Fruit fly (Drosophila melanogaster) whole organism, embryonic: ENCODE results near the gene CG5509.

ENCODE experiments used
- B-H2 ChIP-seq: fragments of 200-800 bp; sonication (Bioruptor generic); optimal IDR thresholded peaks from 2 replicates; lab custom pipeline; 2018; ENCODE audit warnings: missing biosample characterization, mild to moderate bottlenecking, missing genetic modification characterization
- CG10462 ChIP-seq: fragments of 200-800 bp; sonication (Bioruptor generic); optimal IDR thresholded peaks from 2 replicates; lab custom pipeline; 2016; ENCODE audit warnings: missing biosample characterization, missing genetic modification characterization
- CG10543 ChIP-seq: fragments of 200-800 bp; sonication (Bioruptor generic); optimal IDR thresholded peaks from 3 replicates; lab custom pipeline; 2017; ENCODE audit warnings: missing biosample characterization, mild to moderate bottlenecking, missing genetic modification characterization, moderate library complexity
- CG11247 ChIP-seq: fragments of 200-800 bp; sonication (Bioruptor generic); IDR thresholded peaks from 2 replicates; pipeline ENCODE4 v1.3.6; 2022; ENCODE audit warnings: missing biosample characterization, missing genetic modification characterization
- CG11695 ChIP-seq: fragments of 200-800 bp; sonication (Bioruptor generic); IDR thresholded peaks from 3 replicates; pipeline ENCODE4 v1.3.6; 2022; ENCODE audit warnings: missing biosample characterization, missing genetic modification characterization
- CG12104 ChIP-seq: fragments of 200-800 bp; sonication (Bioruptor generic); optimal IDR thresholded peaks from 3 replicates; lab custom pipeline; 2016; ENCODE audit warnings: missing biosample characterization, missing genetic modification characterization
- CG12391 ChIP-seq: fragments of 200-800 bp; sonication (Bioruptor generic); optimal IDR thresholded peaks from 3 replicates; lab custom pipeline; 2018; ENCODE audit warnings: missing biosample characterization, mild to moderate bottlenecking, missing genetic modification characterization, moderate library complexity
- CG12942 ChIP-seq: fragments of 200-800 bp; sonication (Bioruptor generic); optimal IDR thresholded peaks from 3 replicates; lab custom pipeline; 2016; ENCODE audit warnings: missing biosample characterization, missing genetic modification characterization
- CG15269 ChIP-seq: fragments of 200-800 bp; sonication (Bioruptor generic); optimal IDR thresholded peaks from 2 replicates; lab custom pipeline; 2018; ENCODE audit warnings: missing biosample characterization, mild to moderate bottlenecking, missing genetic modification characterization, moderate library complexity
- CG15514 ChIP-seq: fragments of 200-800 bp; sonication (Bioruptor generic); optimal IDR thresholded peaks from 3 replicates; lab custom pipeline; 2017; ENCODE audit warnings: missing biosample characterization, missing genetic modification characterization, mild to moderate bottlenecking, moderate library complexity, missing genetic modification reagents
- CG1647 ChIP-seq: fragments of 200-800 bp; sonication (Bioruptor generic); optimal IDR thresholded peaks from 3 replicates; lab custom pipeline; 2016; ENCODE audit warnings: missing biosample characterization, missing genetic modification characterization
- CG17829 ChIP-seq: fragments of 200-800 bp; optimal IDR thresholded peaks from 2 replicates; lab custom pipeline; 2019; ENCODE audit warnings: missing biosample characterization, mild to moderate bottlenecking, missing genetic modification characterization, moderate library complexity
- CG30020 ChIP-seq: fragments of 200-800 bp; optimal IDR thresholded peaks from 2 replicates; lab custom pipeline; 2019; ENCODE audit warnings: missing biosample characterization, mild to moderate bottlenecking, missing genetic modification characterization, moderate library complexity
- CG32532 ChIP-seq: fragments of 200-800 bp; sonication (Bioruptor generic); IDR thresholded peaks from 2 replicates; pipeline ENCODE4 v1.3.6; 2022; ENCODE audit warnings: missing biosample characterization, missing genetic modification characterization
- CG4707 ChIP-seq: fragments of 200-800 bp; sonication (Bioruptor generic); optimal IDR thresholded peaks from 2 replicates; lab custom pipeline; 2018; ENCODE audit warnings: missing biosample characterization, mild to moderate bottlenecking, missing genetic modification characterization, moderate library complexity
- CG6854 ChIP-seq: fragments of 200-800 bp; sonication (Bioruptor generic); optimal IDR thresholded peaks from 3 replicates; lab custom pipeline; 2017; ENCODE audit warnings: missing biosample characterization, mild to moderate bottlenecking, missing genetic modification characterization
- CoRest ChIP-seq: fragments of 200-800 bp; sonication (Bioruptor generic); optimal IDR thresholded peaks from 3 replicates; lab custom pipeline; 2018; ENCODE audit warnings: missing biosample characterization, mild to moderate bottlenecking, missing genetic modification characterization, moderate library complexity
- D19A ChIP-seq: fragments of 200-800 bp; optimal IDR thresholded peaks from 3 replicates; lab custom pipeline; 2019; ENCODE audit warnings: missing biosample characterization, mild to moderate bottlenecking, missing genetic modification characterization, moderate library complexity
- Gug ChIP-seq: fragments of 200-800 bp; sonication (Bioruptor generic); IDR thresholded peaks from 4 replicates; pipeline ENCODE4 v1.3.6; 2022; ENCODE audit warnings: missing biosample characterization, missing genetic modification characterization
- HmgD ChIP-seq: fragments of 200-800 bp; sonication (Bioruptor generic); optimal IDR thresholded peaks from 3 replicates; lab custom pipeline; 2016; ENCODE audit warnings: missing biosample characterization, missing genetic modification characterization
- HmgZ ChIP-seq: fragments of 200-800 bp; sonication (Bioruptor generic); optimal IDR thresholded peaks from 2 replicates; lab custom pipeline; 2018; ENCODE audit warnings: missing biosample characterization, mild to moderate bottlenecking, missing genetic modification characterization
- Lhr ChIP-seq: fragments of 200-800 bp; sonication (Bioruptor generic); optimal IDR thresholded peaks from 3 replicates; lab custom pipeline; 2017; ENCODE audit warnings: mild to moderate bottlenecking, missing biosample characterization, missing genetic modification reagents, missing genetic modification characterization
- Poxn ChIP-seq: fragments of 200-800 bp; sonication (Bioruptor generic); IDR thresholded peaks from 2 replicates; pipeline ENCODE4 v1.3.6; 2022; ENCODE audit warnings: missing biosample characterization, missing genetic modification characterization
- Ptx1 ChIP-seq: fragments of 200-800 bp; sonication (Bioruptor generic); IDR thresholded peaks from 2 replicates; pipeline ENCODE4 v1.3.6; 2022; ENCODE audit warnings: missing biosample characterization, missing genetic modification characterization
- TFAM ChIP-seq: fragments of 200-800 bp; sonication (Bioruptor generic); optimal IDR thresholded peaks from 2 replicates; lab custom pipeline; 2017; ENCODE audit warnings: missing biosample characterization, missing genetic modification characterization, inconsistent platforms
- Vsx1 ChIP-seq: fragments of 200-800 bp; sonication (Bioruptor generic); optimal IDR thresholded peaks from 2 replicates; lab custom pipeline; 2017; ENCODE audit warnings: missing biosample characterization, mild to moderate bottlenecking, missing genetic modification characterization, missing genetic modification reagents
- ato ChIP-seq: fragments of 200-800 bp; sonication (Bioruptor generic); IDR thresholded peaks from 2 replicates; pipeline ENCODE4 v1.3.6; 2022; ENCODE audit warnings: missing biosample characterization, missing genetic modification characterization; ENCODE audit not compliant: partially characterized antibody
- bbx ChIP-seq: fragments of 200-800 bp; sonication (Bioruptor generic); IDR thresholded peaks from 2 replicates; pipeline ENCODE4 v1.3.6; 2022; ENCODE audit warnings: missing biosample characterization, missing genetic modification characterization; ENCODE audit not compliant: partially characterized antibody
- br ChIP-seq: fragments of >200 bp; optimal IDR thresholded peaks from 2 replicates; lab custom pipeline; 2017
- crp ChIP-seq, 2 experiments: fragments of 200-800 bp; sonication (Bioruptor generic); optimal IDR thresholded peaks; 2 replicates in 1 of 2; 3 replicates in 1 of 2; lab custom pipeline; 2017; ENCODE audit warnings: missing biosample characterization in 2 of 2, missing genetic modification characterization in 2 of 2, mild to moderate bottlenecking in 1 of 2, moderate library complexity in 1 of 2
- dati ChIP-seq: fragments of 200-800 bp; sonication (Bioruptor generic); IDR thresholded peaks from 2 replicates; pipeline ENCODE4 v1.3.6; 2022; ENCODE audit warnings: missing biosample characterization, missing genetic modification characterization
- dimm ChIP-seq: fragments of 200-800 bp; sonication (Bioruptor generic); IDR thresholded peaks from 2 replicates; pipeline ENCODE4 v1.3.6; 2022; ENCODE audit warnings: missing biosample characterization, missing genetic modification characterization
- gcm2 ChIP-seq: fragments of 200-800 bp; sonication (Bioruptor generic); optimal IDR thresholded peaks from 2 replicates; lab custom pipeline; 2016; ENCODE audit warnings: missing biosample characterization, missing genetic modification characterization
- grau ChIP-seq: fragments of 200-800 bp; optimal IDR thresholded peaks from 3 replicates; lab custom pipeline; 2019; ENCODE audit warnings: missing biosample characterization, mild to moderate bottlenecking, missing genetic modification characterization, moderate library complexity
- gsb-n ChIP-seq: fragments of 200-800 bp; sonication (Bioruptor generic); optimal IDR thresholded peaks from 3 replicates; lab custom pipeline; 2018; ENCODE audit warnings: missing biosample characterization, mild to moderate bottlenecking, missing genetic modification characterization
- hb ChIP-seq: fragments of 200-800 bp; sonication (Bioruptor generic); IDR thresholded peaks from 3 replicates; pipeline ENCODE4 v1.3.6; 2022; ENCODE audit warnings: missing biosample characterization, missing genetic modification characterization; ENCODE audit not compliant: partially characterized antibody
- lmd ChIP-seq: fragments of 200-800 bp; sonication (Bioruptor generic); IDR thresholded peaks from 2 replicates; pipeline ENCODE4 v1.3.6; 2022; ENCODE audit warnings: missing biosample characterization, missing genetic modification characterization
- mam ChIP-seq: fragments of 200-800 bp; sonication (Bioruptor generic); optimal IDR thresholded peaks from 3 replicates; lab custom pipeline; 2016; ENCODE audit warnings: missing biosample characterization, missing genetic modification characterization
- phol ChIP-seq: fragments of 200-800 bp; sonication (Bioruptor generic); optimal IDR thresholded peaks from 3 replicates; lab custom pipeline; 2018; ENCODE audit warnings: missing biosample characterization, mild to moderate bottlenecking, missing genetic modification characterization, moderate library complexity
- pnt ChIP-seq: fragments of 200-800 bp; sonication (Bioruptor generic); optimal IDR thresholded peaks from 3 replicates; lab custom pipeline; 2016; ENCODE audit warnings: missing biosample characterization, missing genetic modification characterization
- sr ChIP-seq: fragments of 200-800 bp; sonication (Bioruptor generic); IDR thresholded peaks from 3 replicates; pipeline ENCODE4 v1.3.6; 2022; ENCODE audit warnings: missing biosample characterization, missing genetic modification characterization
- tio ChIP-seq: fragments of 200-800 bp; sonication (Bioruptor generic); optimal IDR thresholded peaks from 2 replicates; lab custom pipeline; 2017; ENCODE audit warnings: missing biosample characterization, missing genetic modification characterization, inconsistent platforms

Gene CG5509

dm6 chr3R:12433764-12434163, 18.5 kb upstream of the CG5509 start, which contains the start of the genes Aos1 and Srlp (continued):
- TF ChIP-seq CG6854 (GFP tag; lab: Kevin White, UChicago) (no peak), dimm (GFP tag; lab: Robert Waterston, UW) (no peak), Lhr (GFP tag; lab: Kevin White, UChicago) (peak; percentile 39), D19A (tag; lab: Kevin White, UChicago) (peak; percentile 52), CG10543 (GFP tag; lab: Kevin White, UChicago) (peak; percentile 41), CoRest (tag; lab: Kevin White, UChicago) (peak; percentile 83), Vsx1 (GFP tag; lab: Kevin White, UChicago) (no peak), br (lab: Kevin White, UChicago) (no peak), B-H2 (GFP tag; lab: Kevin White, UChicago) (peak; percentile 60), HmgZ (tag; lab: Kevin White, UChicago) (peak; percentile 51), CG12104 (GFP tag; lab: Kevin White, UChicago) (peak; percentile 30), hb (no peak), CG32532 (GFP tag; lab: Robert Waterston, UW) (peak; percentile 47; the same call in 1 of the 2 replicates), CG15269 (tag; lab: Kevin White, UChicago) (no peak), mam (peak; percentile 15), Poxn (GFP tag; lab: Robert Waterston, UW) (no peak), TFAM (GFP tag; lab: Kevin White, UChicago) (no peak), crp (GFP tag; optimal IDR thresholded peaks at IDR 0.05; lab: Kevin White, UChicago) (no peak), CG4707 (GFP tag; lab: Kevin White, UChicago) (no peak), CG15514 (GFP tag; lab: Kevin White, UChicago) (peak; percentile 58), CG11247 (no peak), CG1647 (GFP tag; lab: Kevin White, UChicago) (peak; percentile 6), Gug (GFP tag; lab: Robert Waterston, UW) (peak; percentile 1; the same call in 1 of the 4 replicates), CG30020 (tag; lab: Kevin White, UChicago) (peak; percentile 74), phol (tag; lab: Kevin White, UChicago) (peak; percentile 80)

dm6 chr3R:12435948-12436347, 16.3 kb upstream of the CG5509 start, which contains the start of gene Desat2:
TSS of gene Desat2 (plus strand) at chr3R:12436248.
- TF ChIP-seq CG11695 (GFP tag; lab: Robert Waterston, UW) (no peak), gsb-n (no peak), bbx (GFP tag; lab: Robert Waterston, UW) (no peak), tio (GFP tag; lab: Kevin White, UChicago) (no peak), CG10462 (no peak), dati (GFP tag; lab: Robert Waterston, UW) (no peak), CG12942 (GFP tag; lab: Kevin White, UChicago) (no peak), sr (GFP tag; lab: Robert Waterston, UW) (no peak), gcm2 (GFP tag; lab: Kevin White, UChicago) (no peak), lmd (GFP tag; lab: Robert Waterston, UW) (no peak), grau (no peak), CG12391 (tag; lab: Kevin White, UChicago) (no peak), CG17829 (tag; lab: Kevin White, UChicago) (no peak), ato (GFP tag; lab: Robert Waterston, UW) (no peak), pnt (GFP tag; lab: Kevin White, UChicago) (no peak), HmgD (GFP tag; lab: Kevin White, UChicago) (no peak), Ptx1 (GFP tag; lab: Robert Waterston, UW) (no peak)
